Fruit fly (Drosophila melanogaster) whole organism, prepupa: Measurements from ENCODE around the gene CG7458.

ENCODE experiments used
- Blimp-1 ChIP-seq: fragments of 200-800 bp; sonication (Bioruptor generic); optimal IDR thresholded peaks from 3 replicates; lab custom pipeline; 2017; ENCODE audit warnings: missing biosample characterization, missing genetic modification characterization, mild to moderate bottlenecking, moderate library complexity, missing genetic modification reagents
- CG10631 ChIP-seq: fragments of 200-800 bp; sonication (Bioruptor generic); optimal IDR thresholded peaks from 2 replicates; lab custom pipeline; 2016; ENCODE audit warnings: missing biosample characterization, missing genetic modification characterization
- CG11294 ChIP-seq: fragments of 200-800 bp; sonication (Bioruptor generic); IDR thresholded peaks from 2 replicates; pipeline ENCODE4 v1.3.6; 2022; ENCODE audit warnings: missing biosample characterization, missing genetic modification characterization
- CG11762 ChIP-seq: fragments of 200-800 bp; sonication (Bioruptor generic); optimal IDR thresholded peaks from 3 replicates; lab custom pipeline; 2016; ENCODE audit warnings: missing biosample characterization, missing genetic modification characterization; ENCODE audit not compliant: insufficient read depth
- CG15336 ChIP-seq: fragments of 200-800 bp; sonication (Bioruptor generic); IDR thresholded peaks from 2 replicates; pipeline ENCODE4 v1.3.6; 2022; ENCODE audit warnings: missing biosample characterization, missing genetic modification characterization
- CG16779 ChIP-seq: fragments of 200-800 bp; sonication (Bioruptor generic); optimal IDR thresholded peaks from 3 replicates; lab custom pipeline; 2017; ENCODE audit warnings: missing biosample characterization, mild to moderate bottlenecking, missing genetic modification characterization
- CG3032 ChIP-seq: fragments of 200-800 bp; optimal IDR thresholded peaks from 2 replicates; lab custom pipeline; 2019; ENCODE audit warnings: missing biosample characterization, mild to moderate bottlenecking, missing genetic modification characterization, moderate library complexity
- CG31627 ChIP-seq: fragments of 200-800 bp; sonication (Bioruptor generic); optimal IDR thresholded peaks from 3 replicates; lab custom pipeline; 2016; ENCODE audit warnings: missing biosample characterization, missing genetic modification characterization
- CG32006 ChIP-seq: fragments of 200-800 bp; sonication (Bioruptor generic); optimal IDR thresholded peaks from 3 replicates; lab custom pipeline; 2017; ENCODE audit warnings: missing biosample characterization, mild to moderate bottlenecking, missing genetic modification characterization
- CG34406 ChIP-seq: fragments of 200-800 bp; sonication (Bioruptor generic); optimal IDR thresholded peaks from 3 replicates; lab custom pipeline; 2016; ENCODE audit warnings: missing biosample characterization, missing genetic modification characterization
- CG3919 ChIP-seq: fragments of 200-800 bp; sonication (Bioruptor generic); optimal IDR thresholded peaks from 3 replicates; lab custom pipeline; 2016; ENCODE audit warnings: missing biosample characterization, missing genetic modification characterization
- CG4318 ChIP-seq: fragments of 200-800 bp; sonication (Bioruptor generic); optimal IDR thresholded peaks from 3 replicates; lab custom pipeline; 2017; ENCODE audit warnings: missing biosample characterization, mild to moderate bottlenecking, missing genetic modification characterization
- CG6163 ChIP-seq: fragments of 200-800 bp; sonication (Bioruptor generic); IDR thresholded peaks from 3 replicates; pipeline ENCODE4 v1.3.6; 2022; ENCODE audit warnings: missing biosample characterization, missing genetic modification characterization
- CG6276 ChIP-seq: fragments of 200-800 bp; sonication (Bioruptor generic); optimal IDR thresholded peaks from 2 replicates; lab custom pipeline; 2017; ENCODE audit warnings: missing biosample characterization, mild to moderate bottlenecking, missing genetic modification characterization
- CG6808 ChIP-seq: fragments of 200-800 bp; sonication (Bioruptor generic); optimal IDR thresholded peaks from 3 replicates; lab custom pipeline; 2017; ENCODE audit warnings: missing biosample characterization, missing genetic modification characterization, mild to moderate bottlenecking, moderate library complexity, missing genetic modification reagents
- CG7368 ChIP-seq: fragments of 200-800 bp; sonication (Bioruptor generic); optimal IDR thresholded peaks from 3 replicates; lab custom pipeline; 2016; ENCODE audit warnings: missing biosample characterization, missing genetic modification characterization
- CG8632 ChIP-seq: fragments of 200-800 bp; sonication (Bioruptor generic); optimal IDR thresholded peaks from 3 replicates; lab custom pipeline; 2016; ENCODE audit warnings: missing biosample characterization, missing genetic modification characterization
- Eip78C ChIP-seq: fragments of 200-800 bp; sonication (Bioruptor generic); peaks from one replicate; lab custom pipeline; 2016; ENCODE audit warnings: missing biosample characterization, missing genetic modification characterization
- Eip93F ChIP-seq: fragments of 200-800 bp; sonication (Bioruptor generic); optimal IDR thresholded peaks from 2 replicates; lab custom pipeline; 2016; ENCODE audit warnings: missing biosample characterization, mild to moderate bottlenecking, missing genetic modification characterization
- Ets21C ChIP-seq: fragments of 200-800 bp; sonication (Bioruptor generic); optimal IDR thresholded peaks from 3 replicates; lab custom pipeline; 2016; ENCODE audit warnings: missing biosample characterization, missing genetic modification characterization
- Gug ChIP-seq: fragments of 200-800 bp; sonication (Bioruptor generic); IDR thresholded peaks from 2 replicates; pipeline ENCODE4 v1.3.6; 2022; ENCODE audit warnings: missing biosample characterization, missing genetic modification characterization
- Hr39 ChIP-seq: fragments of 200-800 bp; sonication (Bioruptor generic); optimal IDR thresholded peaks from 2 replicates; lab custom pipeline; 2016; ENCODE audit warnings: missing biosample characterization, missing genetic modification characterization
- Hr4 ChIP-seq: fragments of 200-800 bp; sonication (Bioruptor generic); optimal IDR thresholded peaks from 3 replicates; lab custom pipeline; 2016; ENCODE audit warnings: missing biosample characterization, missing genetic modification characterization
- Lpt ChIP-seq: fragments of 200-800 bp; sonication (Bioruptor generic); optimal IDR thresholded peaks from 3 replicates; lab custom pipeline; 2016; ENCODE audit warnings: missing biosample characterization, missing genetic modification characterization
- Met ChIP-seq: fragments of 200-800 bp; sonication (Bioruptor generic); optimal IDR thresholded peaks from 3 replicates; lab custom pipeline; 2016; ENCODE audit warnings: missing biosample characterization, missing genetic modification characterization
- OdsH ChIP-seq: fragments of 200-800 bp; sonication (Bioruptor generic); optimal IDR thresholded peaks from 3 replicates; lab custom pipeline; 2016; ENCODE audit warnings: missing biosample characterization, missing genetic modification characterization
- Smox ChIP-seq: fragments of 200-800 bp; sonication (Bioruptor generic); optimal IDR thresholded peaks from 3 replicates; lab custom pipeline; 2016; ENCODE audit warnings: missing biosample characterization, missing genetic modification characterization
- Sox102F ChIP-seq: fragments of 200-800 bp; sonication (Bioruptor generic); optimal IDR thresholded peaks from 2 replicates; lab custom pipeline; 2016; ENCODE audit warnings: missing biosample characterization, mild to moderate bottlenecking, missing genetic modification characterization
- Sox14 ChIP-seq: fragments of 200-800 bp; sonication (Bioruptor generic); optimal IDR thresholded peaks from 3 replicates; lab custom pipeline; 2016; ENCODE audit warnings: missing biosample characterization, missing genetic modification characterization
- Sox15 ChIP-seq: fragments of 200-800 bp; sonication (Bioruptor generic); optimal IDR thresholded peaks from 3 replicates; lab custom pipeline; 2016; ENCODE audit warnings: missing biosample characterization, missing genetic modification characterization
- achi ChIP-seq: fragments of 200-800 bp; sonication (Bioruptor generic); optimal IDR thresholded peaks from 3 replicates; lab custom pipeline; 2016; ENCODE audit warnings: missing biosample characterization, missing genetic modification characterization
- cyc ChIP-seq: fragments of 200-800 bp; sonication (Bioruptor generic); optimal IDR thresholded peaks from 3 replicates; lab custom pipeline; 2016; ENCODE audit warnings: missing biosample characterization, missing genetic modification characterization
- esn ChIP-seq: fragments of 200-800 bp; sonication (Bioruptor generic); optimal IDR thresholded peaks from 2 replicates; lab custom pipeline; 2016; ENCODE audit warnings: missing biosample characterization, mild to moderate bottlenecking, missing genetic modification characterization, moderate library complexity
- fd59A ChIP-seq: fragments of 200-800 bp; sonication (Bioruptor generic); optimal IDR thresholded peaks from 2 replicates; lab custom pipeline; 2017; ENCODE audit warnings: missing biosample characterization, mild to moderate bottlenecking, missing genetic modification characterization, missing genetic modification reagents
- fkh ChIP-seq: fragments of 200-800 bp; sonication (Bioruptor generic); optimal IDR thresholded peaks from 3 replicates; lab custom pipeline; 2017; ENCODE audit warnings: missing biosample characterization, mild to moderate bottlenecking, missing genetic modification characterization, moderate library complexity
- lz ChIP-seq: fragments of 200-800 bp; sonication (Bioruptor generic); optimal IDR thresholded peaks from 3 replicates; lab custom pipeline; 2016; ENCODE audit warnings: missing biosample characterization, missing genetic modification characterization
- net ChIP-seq: fragments of 200-800 bp; sonication (Bioruptor generic); optimal IDR thresholded peaks from 3 replicates; lab custom pipeline; 2016; ENCODE audit warnings: missing biosample characterization, missing genetic modification characterization
- pdm3 ChIP-seq: fragments of 200-800 bp; sonication (Bioruptor generic); optimal IDR thresholded peaks from 3 replicates; lab custom pipeline; 2016; ENCODE audit warnings: missing biosample characterization, missing genetic modification characterization
- spab ChIP-seq: fragments of 200-800 bp; sonication (Bioruptor generic); optimal IDR thresholded peaks from 2 replicates; lab custom pipeline; 2017; ENCODE audit warnings: missing biosample characterization, mild to moderate bottlenecking, missing genetic modification characterization, missing genetic modification reagents
- svp ChIP-seq: fragments of 200-800 bp; sonication (Bioruptor generic); peaks from one replicate; lab custom pipeline; 2016; ENCODE audit warnings: missing biosample characterization, missing genetic modification characterization
- vri ChIP-seq: fragments of 200-800 bp; sonication (Bioruptor generic); optimal IDR thresholded peaks from 3 replicates; lab custom pipeline; 2016; ENCODE audit warnings: missing biosample characterization, mild to moderate bottlenecking, missing genetic modification characterization

The CG7458 gene

dm6 chr3L:21961892-21962518 is 7.1 kb downstream of the CG7458 start, which contains the start of gene Chs2:
TSS of gene Chs2 (plus strand) at chr3L:21962401.
- TF ChIP-seq Eip78C (no peak), Ets21C (no peak), CG10631 (GFP tag; lab: Kevin White, UChicago) (no peak), svp (GFP tag; lab: Kevin White, UChicago) (peak; percentile 61), achi (no peak), CG8632 (GFP tag; lab: Kevin White, UChicago) (no peak), fkh (GFP tag; lab: Kevin White, UChicago) (peak; percentile 92), Hr4 (GFP tag; lab: Kevin White, UChicago) (no peak), vri (GFP tag; lab: Kevin White, UChicago) (peak; percentile 80), cyc (GFP tag; lab: Kevin White, UChicago) (no peak), fd59A (no peak), CG16779 (tag; lab: Kevin White, UChicago) (peak; percentile 26), CG3032 (no peak), OdsH (GFP tag; lab: Kevin White, UChicago) (no peak), Gug (GFP tag; lab: Robert Waterston, UW) (no peak), Lpt (GFP tag; lab: Kevin White, UChicago) (no peak), CG15336 (GFP tag; lab: Robert Waterston, UW) (no peak), Blimp-1 (GFP tag; lab: Kevin White, UChicago) (no peak), pdm3 (GFP tag; lab: Kevin White, UChicago) (no peak), esn (GFP tag; lab: Kevin White, UChicago) (no peak), Sox15 (no peak), CG4318 (GFP tag; lab: Kevin White, UChicago) (no peak)

dm6 chr3L:21963293-21963692 is 8.4 kb downstream of the CG7458 start:
- peak; percentile 80 for TF ChIP-seq svp (GFP tag; lab: Kevin White, UChicago)
- no peak for TF ChIP-seq CG6163 (GFP tag; lab: Robert Waterston, UW)

- TF ChIP-seq Sox14 (GFP tag; lab: Kevin White, UChicago) (no peak), svp (GFP tag; lab: Kevin White, UChicago) (peak; percentile 99), Eip93F (GFP tag; lab: Kevin White, UChicago) (peak; percentile 76), vri (GFP tag; lab: Kevin White, UChicago) (peak; percentile 65), CG3919 (GFP tag; lab: Kevin White, UChicago) (no peak), CG11294 (GFP tag; lab: Robert Waterston, UW) (no peak), CG31627 (GFP tag; lab: Kevin White, UChicago) (no peak)
These were observed 16.8 kb downstream of the CG7458 start, which contains the start of gene P5CS for dm6 chr3L:21971735-21972134. TSS of gene P5CS (plus strand) at chr3L:21972002.

dm6 chr3L:21972162-21973022 is 17.5 kb downstream of the CG7458 start:
- TF ChIP-seq Lpt (GFP tag; lab: Kevin White, UChicago) (no peak), spab (GFP tag; lab: Kevin White, UChicago) (no peak), OdsH (GFP tag; lab: Kevin White, UChicago) (peak; percentile 44), Eip93F (GFP tag; lab: Kevin White, UChicago) (no peak), CG32006 (peak; percentile 58), CG3919 (GFP tag; lab: Kevin White, UChicago) (peak; percentile 31), achi (peak; percentile 24), lz (GFP tag; lab: Kevin White, UChicago) (peak; percentile 41), CG6276 (peak; percentile 71), esn (GFP tag; lab: Kevin White, UChicago) (peak; percentile 44), CG7368 (no peak), CG6808 (peak; percentile 30), Sox102F (GFP tag; lab: Kevin White, UChicago) (peak; percentile 40), Met (GFP tag; lab: Kevin White, UChicago) (peak; percentile 71), net (GFP tag; lab: Kevin White, UChicago) (peak; percentile 43), Hr39 (GFP tag; lab: Kevin White, UChicago) (peak; percentile 51), CG16779 (tag; lab: Kevin White, UChicago) (no peak), CG34406 (GFP tag; lab: Kevin White, UChicago) (peak; percentile 14), fd59A (no peak), Hr4 (GFP tag; lab: Kevin White, UChicago) (peak; percentile 44), Smox (GFP tag; lab: Kevin White, UChicago) (peak; percentile 49), CG3032 (no peak), CG31627 (GFP tag; lab: Kevin White, UChicago) (peak; percentile 24), cyc (GFP tag; lab: Kevin White, UChicago) (peak; percentile 48), CG11762 (GFP tag; lab: Kevin White, UChicago) (peak; percentile 18), vri (GFP tag; lab: Kevin White, UChicago) (peak; percentile 93)
